Fruit fly (Drosophila melanogaster): ENCODE measurements around the gene Gem4c.

Gem4c gene

dm6 chrX:3964965-3965420 lies 20.1 kb downstream of the Gem4c start, which contains the start of gene lva (continued):
- TF ChIP-seq ftz-f1 (GFP tag; optimal IDR thresholded peaks at IDR 0.05), result no peak
- TF ChIP-seq Hsf (GFP tag; optimal IDR thresholded peaks at IDR 0.05), result no peak
- TF ChIP-seq CG11695 (GFP tag; IDR thresholded peaks at IDR 0.05), result no peak
- no peak for TF ChIP-seq Mes4 (GFP tag; optimal IDR thresholded peaks at IDR 0.05)
- no peak for TF ChIP-seq rib (GFP tag; IDR thresholded peaks at IDR 0.05)
- TF ChIP-seq Meics (GFP tag; optimal IDR thresholded peaks at IDR 0.05), result no peak
- TF ChIP-seq mld (GFP tag; IDR thresholded peaks at IDR 0.05; ENCODE audit: partially characterized antibody), result 0 out of 3 replicates have a peak, but pooled peaks have one; percentile 19
- no peak for TF ChIP-seq Six4 (GFP tag; optimal IDR thresholded peaks at IDR 0.05)
- TF ChIP-seq CG3407 (GFP tag; optimal IDR thresholded peaks at IDR 0.05), result no peak
- no peak for TF ChIP-seq repo (GFP tag; optimal IDR thresholded peaks at IDR 0.05)
- TF ChIP-seq gcm (GFP tag; optimal IDR thresholded peaks at IDR 0.05), result no peak
- no peak for TF ChIP-seq Fer1 (GFP tag; optimal IDR thresholded peaks at IDR 0.05)
- no peak for TF ChIP-seq HmgD (GFP tag; optimal IDR thresholded peaks at IDR 0.05)
- TF ChIP-seq CG12299 (tag; optimal IDR thresholded peaks at IDR 0.05), result peak; percentile 2
- TF ChIP-seq nmo (GFP tag; optimal IDR thresholded peaks at IDR 0.05), result no peak
- TF ChIP-seq CG6765 (GFP tag; optimal IDR thresholded peaks at IDR 0.05), result no peak
- TF ChIP-seq Bgb (GFP tag; IDR thresholded peaks at IDR 0.05; ENCODE audit: partially characterized antibody), result peak; percentile 40; the same call in 1 of the 2 replicates
- TF ChIP-seq al (GFP tag; IDR thresholded peaks at IDR 0.05), result no peak
- TF ChIP-seq gt (GFP tag; IDR thresholded peaks at IDR 0.05), result no peak
- peak; percentile 56; the same call in 1 of the 3 replicates for TF ChIP-seq hb (GFP tag; IDR thresholded peaks at IDR 0.05; ENCODE audit: partially characterized antibody)
- no peak for TF ChIP-seq BtbVII (GFP tag; optimal IDR thresholded peaks at IDR 0.05)
- TF ChIP-seq CG7987 (GFP tag; optimal IDR thresholded peaks at IDR 0.05), result no peak
- peak; percentile 98 for TF ChIP-seq CG7928 (GFP tag; optimal IDR thresholded peaks at IDR 0.05)
- TF ChIP-seq ttk (GFP tag; IDR thresholded peaks at IDR 0.05), result no peak
- no peak for TF ChIP-seq Mrtf (GFP tag; IDR thresholded peaks at IDR 0.05)
- TF ChIP-seq crp (GFP tag; optimal IDR thresholded peaks at IDR 0.05), result no peak
- TF ChIP-seq bab2 (GFP tag; optimal IDR thresholded peaks at IDR 0.05), result no peak
- no peak for TF ChIP-seq CG11093 (GFP tag; IDR thresholded peaks at IDR 0.05)
- TF ChIP-seq CG12155 (GFP tag; optimal IDR thresholded peaks at IDR 0.05), result no peak
- TF ChIP-seq ci (GFP tag; IDR thresholded peaks at IDR 0.05), result no peak
- TF ChIP-seq Mad (GFP tag; optimal IDR thresholded peaks at IDR 0.05), result no peak
- TF ChIP-seq CG6813 (GFP tag; optimal IDR thresholded peaks at IDR 0.05), result no peak
- peak; percentile 87 for TF ChIP-seq E2f2 (GFP tag; IDR thresholded peaks at IDR 0.05)
- no peak for TF ChIP-seq Doc3 (GFP tag; IDR thresholded peaks at IDR 0.05; ENCODE audit: partially characterized antibody)
- TF ChIP-seq C15 (GFP tag; IDR thresholded peaks at IDR 0.05), result no peak
- TF ChIP-seq HHEX (GFP tag; optimal IDR thresholded peaks at IDR 0.05), result no peak
- TF ChIP-seq CG12391 (tag; optimal IDR thresholded peaks at IDR 0.05), result no peak
- no peak for TF ChIP-seq Camta (GFP tag; optimal IDR thresholded peaks at IDR 0.05)
- TF ChIP-seq Oaz (GFP tag; IDR thresholded peaks at IDR 0.05), result no peak
- TF ChIP-seq nerfin-1 (tag; optimal IDR thresholded peaks at IDR 0.05), result no peak
- peak; percentile 89 for TF ChIP-seq Dref (GFP tag; IDR thresholded peaks at IDR 0.05)
- TF ChIP-seq CG4404 (GFP tag; IDR thresholded peaks at IDR 0.05), result no peak
- TF ChIP-seq vfl (GFP tag; optimal IDR thresholded peaks at IDR 0.05), result no peak
- TF ChIP-seq CG15514 (GFP tag; optimal IDR thresholded peaks at IDR 0.05), result no peak
- TF ChIP-seq usp (GFP tag; optimal IDR thresholded peaks at IDR 0.05), result no peak
- peak; percentile 74 for TF ChIP-seq Xbp1 (GFP tag; optimal IDR thresholded peaks at IDR 0.05)
- no peak for TF ChIP-seq CG8924 (tag; optimal IDR thresholded peaks at IDR 0.05)
- no peak for TF ChIP-seq CG2129 (GFP tag; IDR thresholded peaks at IDR 0.05; ENCODE audit: partially characterized antibody)
- TF ChIP-seq CG4820 (GFP tag; optimal IDR thresholded peaks at IDR 0.05), result no peak
- no peak for TF ChIP-seq Vsx1 (GFP tag; optimal IDR thresholded peaks at IDR 0.05)
- TF ChIP-seq lola (GFP tag; optimal IDR thresholded peaks at IDR 0.05), result no peak
